Worm (Caenorhabditis elegans) whole organism, L3 larva: ENCODE results near the gene B0403.3.

Source experiments
- aly-2 ChIP-seq: fragments of 150-350 bp; optimal IDR thresholded peaks from 2 replicates; lab custom pipeline; 2014; ENCODE audit warnings: missing biosample characterization, missing genetic modification characterization
- ceh-28 ChIP-seq: fragments of 150-350 bp; optimal IDR thresholded peaks from 2 replicates; lab custom pipeline; 2014; ENCODE audit warnings: missing biosample characterization, missing genetic modification reagents, missing genetic modification characterization
- daf-12 ChIP-seq: fragments of 150-350 bp; optimal IDR thresholded peaks from 2 replicates; lab custom pipeline; 2014; ENCODE audit warnings: missing biosample characterization, missing genetic modification reagents, missing genetic modification characterization
- egl-5 ChIP-seq: fragments of 150-350 bp; optimal IDR thresholded peaks from 2 replicates; lab custom pipeline; 2017; ENCODE audit warnings: missing biosample characterization, missing genetic modification reagents, missing genetic modification characterization, inconsistent platforms
- elt-1 ChIP-seq: fragments of 150-350 bp; optimal IDR thresholded peaks from 2 replicates; lab custom pipeline; 2014; ENCODE audit warnings: missing biosample characterization, missing genetic modification characterization
- elt-2 ChIP-seq: sonication (generic microtip); optimal IDR thresholded peaks from 2 replicates; lab custom pipeline; 2016; ENCODE audit warnings: missing genetic modification reagents, mild to moderate bottlenecking, missing genetic modification characterization, missing compliant biosample characterization
- elt-3 ChIP-seq, 3 experiments: fragments of 150-350 bp in 1 of 3; sonication (generic microtip) in 2 of 3; optimal IDR thresholded peaks; 2 replicates in 2 of 3; 4 replicates in 1 of 3; lab custom pipeline; 2014 to 2017; ENCODE audit warnings: missing biosample characterization in 3 of 3, missing genetic modification characterization in 3 of 3
- eor-1 ChIP-seq, 2 experiments: fragments of 150-350 bp; optimal IDR thresholded peaks; 2 replicates each; lab custom pipeline; 2014 to 2018; ENCODE audit warnings: missing biosample characterization in 2 of 2, missing genetic modification characterization in 2 of 2
- fkh-2 ChIP-seq: fragments of 150-350 bp; optimal IDR thresholded peaks from 2 replicates; lab custom pipeline; 2014; ENCODE audit warnings: missing biosample characterization, missing genetic modification reagents, missing genetic modification characterization
- fos-1 ChIP-seq: fragments of 150-350 bp; optimal IDR thresholded peaks from 2 replicates; lab custom pipeline; 2014; ENCODE audit warnings: missing biosample characterization, missing genetic modification characterization
- hmg-11 ChIP-seq: sonication (generic microtip); optimal IDR thresholded peaks from 2 replicates; lab custom pipeline; 2016; ENCODE audit warnings: missing genetic modification characterization, missing compliant biosample characterization
- jun-1 ChIP-seq: fragments of 150-350 bp; optimal IDR thresholded peaks from 2 replicates; lab custom pipeline; 2014; ENCODE audit warnings: missing biosample characterization, missing genetic modification reagents, missing genetic modification characterization
- lin-15B ChIP-seq: fragments of 150-350 bp; optimal IDR thresholded peaks from 2 replicates; lab custom pipeline; 2014; ENCODE audit warnings: missing biosample characterization, missing genetic modification characterization
- lin-39 ChIP-seq: fragments of 150-350 bp; optimal IDR thresholded peaks from 2 replicates; lab custom pipeline; 2018; ENCODE audit warnings: missing biosample characterization, missing genetic modification reagents, missing genetic modification characterization
- lsy-12 ChIP-seq: sonication (generic microtip); optimal IDR thresholded peaks from 2 replicates; lab custom pipeline; 2016; ENCODE audit warnings: mild to moderate bottlenecking, missing genetic modification characterization, missing compliant biosample characterization
- mml-1 ChIP-seq: fragments of 150-350 bp; sonication (generic microtip); optimal IDR thresholded peaks from 3 replicates; lab custom pipeline; 2014; ENCODE audit warnings: missing biosample characterization, missing genetic modification characterization
- nhr-12 ChIP-seq: fragments of 150-350 bp; optimal IDR thresholded peaks from 2 replicates; lab custom pipeline; 2014; ENCODE audit warnings: missing biosample characterization, missing genetic modification characterization
- nhr-23 ChIP-seq: fragments of 150-350 bp; optimal IDR thresholded peaks from 2 replicates; lab custom pipeline; 2014; ENCODE audit warnings: missing biosample characterization, missing genetic modification reagents, missing genetic modification characterization
- nhr-237 ChIP-seq: fragments of 150-350 bp; optimal IDR thresholded peaks from 2 replicates; lab custom pipeline; 2014; ENCODE audit warnings: missing biosample characterization, missing genetic modification characterization
- nhr-25 ChIP-seq: sonication (generic microtip); optimal IDR thresholded peaks from 2 replicates; lab custom pipeline; 2017; ENCODE audit warnings: missing biosample characterization, missing genetic modification characterization
- nhr-28 ChIP-seq: fragments of 150-350 bp; optimal IDR thresholded peaks from 2 replicates; lab custom pipeline; 2014; ENCODE audit warnings: missing biosample characterization, missing genetic modification characterization
- nhr-43 ChIP-seq: sonication (generic microtip); optimal IDR thresholded peaks from 2 replicates; lab custom pipeline; 2016; ENCODE audit warnings: mild to moderate bottlenecking, missing genetic modification characterization, missing compliant biosample characterization; ENCODE audit not compliant: poor library complexity, severe bottlenecking
- nhr-76 ChIP-seq: fragments of 150-350 bp; sonication (generic microtip); optimal IDR thresholded peaks from 5 replicates; lab custom pipeline; 2014; ENCODE audit warnings: missing biosample characterization, missing genetic modification characterization
- pha-4 ChIP-seq: fragments of 150-350 bp; optimal IDR thresholded peaks from 2 replicates; lab custom pipeline; 2014; ENCODE audit warnings: missing biosample characterization, missing genetic modification reagents, missing genetic modification characterization
- pqm-1 ChIP-seq: fragments of 150-350 bp; optimal IDR thresholded peaks from 2 replicates; lab custom pipeline; 2017; ENCODE audit warnings: missing biosample characterization, missing genetic modification characterization, inconsistent platforms
- snpc-4 ChIP-seq: fragments of 150-350 bp; optimal IDR thresholded peaks from 2 replicates; lab custom pipeline; 2014; ENCODE audit warnings: missing biosample characterization, missing genetic modification characterization
- tbx-2 ChIP-seq: sonication (generic microtip); optimal IDR thresholded peaks from 2 replicates; lab custom pipeline; 2016; ENCODE audit warnings: mild to moderate bottlenecking, missing genetic modification characterization, missing compliant biosample characterization
- unc-39 ChIP-seq: sonication (generic microtip); optimal IDR thresholded peaks from 4 replicates; lab custom pipeline; 2017; ENCODE audit warnings: missing biosample characterization, missing genetic modification characterization
- unc-62 ChIP-seq: fragments of 150-350 bp; sonication (generic microtip); optimal IDR thresholded peaks from 4 replicates; lab custom pipeline; 2014; ENCODE audit warnings: missing biosample characterization, missing genetic modification reagents, missing genetic modification characterization
- ztf-11 ChIP-seq: fragments of 150-350 bp; optimal IDR thresholded peaks from 2 replicates; lab custom pipeline; 2014; ENCODE audit warnings: missing biosample characterization, missing genetic modification characterization
- ztf-4 ChIP-seq: fragments of 150-350 bp; optimal IDR thresholded peaks from 2 replicates; lab custom pipeline; 2014; ENCODE audit warnings: missing biosample characterization, missing genetic modification characterization

The B0403.3 gene

ce11 chrX:7063236-7063635 is at the start of gene B0403.3:
Gene B0403.3 (minus strand): TSS chrX:7063336.
- TF ChIP-seq nhr-237 (tag; lab: Kevin White, UChicago) (no peak), egl-5 (tag; lab: Kevin White, UChicago) (no peak), aly-2 (tag; lab: Kevin White, UChicago) (no peak)

ce11 chrX:7112589-7112988 is 49.5 kb upstream of the B0403.3 start, which contains the start of gene C36B7.1:
Gene C36B7.1 (plus strand): TSS chrX:7112889.
- no peak for TF ChIP-seq nhr-28
- TF ChIP-seq ztf-11: no peak
- no peak for TF ChIP-seq elt-2 (tag; lab: Kevin White, UChicago)
- TF ChIP-seq elt-1: no peak
- no peak for TF ChIP-seq tbx-2 (tag; lab: Kevin White, UChicago)
- no peak for TF ChIP-seq mml-1 (tag; lab: Kevin White, UChicago)
- TF ChIP-seq ztf-4: no peak
- TF ChIP-seq ceh-28 (tag; lab: Kevin White, UChicago): no peak
- no peak for TF ChIP-seq nhr-43
- no peak for TF ChIP-seq unc-39 (tag; lab: Kevin White, UChicago)
- no peak for TF ChIP-seq aly-2 (tag; lab: Kevin White, UChicago)
- no peak for TF ChIP-seq unc-62
- no peak for TF ChIP-seq nhr-23 (tag; lab: Kevin White, UChicago)
- TF ChIP-seq, all 47 proteins: peak for 0

ce11 chrX:7106103-7106502 is 43.0 kb upstream of the B0403.3 start, which contains the start of gene C36B7.2:
Gene C36B7.2 (plus strand): TSS chrX:7106403.
- TF ChIP-seq unc-39 (tag; lab: Kevin White, UChicago): no peak
- TF ChIP-seq nhr-25 (tag; lab: Kevin White, UChicago): no peak
- no peak for TF ChIP-seq egl-5 (tag; lab: Kevin White, UChicago)
- no peak for TF ChIP-seq nhr-237 (tag; lab: Kevin White, UChicago)
- no peak for TF ChIP-seq ztf-4
- no peak for TF ChIP-seq elt-2 (tag; lab: Kevin White, UChicago)
- no peak for TF ChIP-seq eor-1 (tag; optimal IDR thresholded peaks at IDR 0.05; lab: Kevin White, UChicago)
- TF ChIP-seq nhr-12 (tag; lab: Kevin White, UChicago): no peak
- no peak for TF ChIP-seq pha-4 (tag; lab: Kevin White, UChicago)
- TF ChIP-seq lsy-12 (tag; lab: Kevin White, UChicago): no peak
- TF ChIP-seq jun-1 (tag; lab: Kevin White, UChicago): no peak
- TF ChIP-seq elt-3 (tag; optimal IDR thresholded peaks at IDR 0.05; lab: Kevin White, UChicago): no peak
- TF ChIP-seq hmg-11 (tag; lab: Kevin White, UChicago): no peak
- no peak for TF ChIP-seq nhr-76 (tag; lab: Kevin White, UChicago)

- TF ChIP-seq nhr-43 (no peak), tbx-2 (tag; lab: Kevin White, UChicago) (no peak), unc-39 (tag; lab: Kevin White, UChicago) (no peak)
Observed at ce11 chrX:7101477-7101876, 38.3 kb upstream of the B0403.3 start, which contains the start of gene C36B7.3. Gene C36B7.3 (plus strand): TSS chrX:7101777.

- TF ChIP-seq elt-2 (tag; lab: Kevin White, UChicago) (peak; percentile 36), lin-15B (peak; percentile 49), eor-1 (tag; optimal IDR thresholded peaks at IDR 0.05; lab: Kevin White, UChicago) (no peak), daf-12 (no peak), fos-1 (no peak), pqm-1 (tag; lab: Kevin White, UChicago) (peak; percentile 30), nhr-237 (tag; lab: Kevin White, UChicago) (no peak), nhr-23 (tag; lab: Kevin White, UChicago) (peak; percentile 36), mml-1 (tag; lab: Kevin White, UChicago) (no peak), nhr-25 (tag; lab: Kevin White, UChicago) (peak; percentile 52), snpc-4 (tag; lab: Kevin White, UChicago) (peak; percentile 17)
Observed at ce11 chrX:7100290-7100689, 37.2 kb upstream of the B0403.3 start, which contains the start of gene C36B7.6. Gene C36B7.6 (minus strand): TSS chrX:7100338.

- no peak for TF ChIP-seq fkh-2
- TF ChIP-seq aly-2 (tag; lab: Kevin White, UChicago): no peak
- TF ChIP-seq lin-39 (tag; lab: Kevin White, UChicago): no peak
- no peak for TF ChIP-seq nhr-237 (tag; lab: Kevin White, UChicago)
Observed at ce11 chrX:7099049-7099448, 35.9 kb upstream of the B0403.3 start.
